Fruit fly (Drosophila melanogaster) whole organism: ENCODE measurements around the gene sicily.

ENCODE experiments used
- CG8478 ChIP-seq: fragments of >200 bp; optimal IDR thresholded peaks from 2 replicates; lab custom pipeline; 2018; ENCODE audit warnings: inconsistent platforms
- Dll ChIP-seq: fragments of >200 bp; optimal IDR thresholded peaks from 2 replicates; lab custom pipeline; 2017
- EcR ChIP-seq, 2 experiments: fragments of >200 bp; optimal IDR thresholded peaks; 2 replicates each; lab custom pipeline; 2017; ENCODE audit warnings: missing biosample characterization in 2 of 2, missing genetic modification characterization in 2 of 2, missing genetic modification reagents in 2 of 2
- pan ChIP-seq: fragments of >200 bp; optimal IDR thresholded peaks from 2 replicates; lab custom pipeline; 2017
- psq ChIP-seq: fragments of >200 bp; optimal IDR thresholded peaks from 2 replicates; lab custom pipeline; 2017
- usp ChIP-seq: fragments of >200 bp; optimal IDR thresholded peaks from 2 replicates; lab custom pipeline; 2017; ENCODE audit warnings: missing biosample characterization, missing genetic modification characterization, mixed read lengths

- TF ChIP-seq usp (GFP tag; lab: Kevin White, UChicago) (no peak), CG8478 (no peak), psq (lab: Kevin White, UChicago) (no peak), pan (lab: Kevin White, UChicago) (no peak), Dll (lab: Kevin White, UChicago) (no peak), EcR (GFP tag; optimal IDR thresholded peaks at IDR 0.05; lab: Kevin White, UChicago) (no peak)
These were observed 22.0 kb downstream of the sicily start for dm6 chrX:11913581-11913980.
